Fruit fly (Drosophila melanogaster) whole organism, embryonic: ENCODE measurements around the gene GstO2.

Source experiments
- Ada2b ChIP-seq: fragments of 200-800 bp; sonication (Bioruptor generic); IDR thresholded peaks from 2 replicates; pipeline ENCODE4 v1.3.6; 2022; ENCODE audit warnings: missing biosample characterization, missing genetic modification characterization
- Atf3 ChIP-seq: fragments of 200-800 bp; sonication (Bioruptor generic); optimal IDR thresholded peaks from 3 replicates; lab custom pipeline; 2016; ENCODE audit warnings: missing biosample characterization, missing genetic modification characterization
- CG10209 ChIP-seq: fragments of 200-800 bp; sonication (Bioruptor generic); optimal IDR thresholded peaks from 3 replicates; lab custom pipeline; 2017; ENCODE audit warnings: missing biosample characterization, mild to moderate bottlenecking, missing genetic modification characterization, missing genetic modification reagents
- CG10543 ChIP-seq: fragments of 200-800 bp; sonication (Bioruptor generic); optimal IDR thresholded peaks from 3 replicates; lab custom pipeline; 2017; ENCODE audit warnings: missing biosample characterization, mild to moderate bottlenecking, missing genetic modification characterization, moderate library complexity
- CG11695 ChIP-seq: fragments of 200-800 bp; sonication (Bioruptor generic); IDR thresholded peaks from 3 replicates; pipeline ENCODE4 v1.3.6; 2022; ENCODE audit warnings: missing biosample characterization, missing genetic modification characterization
- CG11696 ChIP-seq: fragments of 200-800 bp; sonication (Bioruptor generic); IDR thresholded peaks from 2 replicates; pipeline ENCODE4 v1.3.6; 2022; ENCODE audit warnings: missing biosample characterization, missing genetic modification characterization
- CG11723 ChIP-seq: fragments of 200-800 bp; sonication (Bioruptor generic); optimal IDR thresholded peaks from 2 replicates; lab custom pipeline; 2017; ENCODE audit warnings: missing biosample characterization, mild to moderate bottlenecking, missing genetic modification characterization
- CG12155 ChIP-seq: fragments of 200-800 bp; sonication (Bioruptor generic); optimal IDR thresholded peaks from 3 replicates; lab custom pipeline; 2016; ENCODE audit warnings: missing biosample characterization, missing genetic modification characterization
- CG14965 ChIP-seq: fragments of 200-800 bp; sonication (Bioruptor generic); optimal IDR thresholded peaks from 2 replicates; lab custom pipeline; 2016; ENCODE audit warnings: missing biosample characterization, missing genetic modification characterization, borderline replicate concordance
- CG17328 ChIP-seq: fragments of 200-800 bp; sonication (Bioruptor generic); IDR thresholded peaks from 2 replicates; pipeline ENCODE4 v1.3.6; 2022; ENCODE audit warnings: missing biosample characterization, missing genetic modification characterization
- CG17568 ChIP-seq: fragments of 200-800 bp; sonication (Bioruptor generic); optimal IDR thresholded peaks from 2 replicates; lab custom pipeline; 2018; ENCODE audit warnings: missing biosample characterization, mild to moderate bottlenecking, missing genetic modification characterization, moderate library complexity
- CG18262 ChIP-seq: fragments of 200-800 bp; optimal IDR thresholded peaks from 3 replicates; lab custom pipeline; 2019; ENCODE audit warnings: missing biosample characterization, mild to moderate bottlenecking, missing genetic modification characterization, moderate library complexity
- CG33213 ChIP-seq: fragments of 200-800 bp; sonication (Bioruptor generic); optimal IDR thresholded peaks from 3 replicates; lab custom pipeline; 2016; ENCODE audit warnings: missing biosample characterization, missing genetic modification characterization
- CG42726 ChIP-seq: fragments of 200-800 bp; sonication (Bioruptor generic); IDR thresholded peaks from 2 replicates; pipeline ENCODE4 v1.3.6; 2022; ENCODE audit warnings: missing biosample characterization, missing genetic modification characterization; ENCODE audit not compliant: partially characterized antibody
- CG4282 ChIP-seq: fragments of 200-800 bp; sonication (Bioruptor generic); optimal IDR thresholded peaks from 2 replicates; lab custom pipeline; 2016; ENCODE audit warnings: missing biosample characterization, missing genetic modification characterization
- CG5245 ChIP-seq: fragments of 200-800 bp; sonication (Bioruptor generic); optimal IDR thresholded peaks from 3 replicates; lab custom pipeline; 2016; ENCODE audit warnings: missing biosample characterization, missing genetic modification characterization
- CG6254 ChIP-seq: fragments of 200-800 bp; sonication (Bioruptor generic); optimal IDR thresholded peaks from 3 replicates; lab custom pipeline; 2017; ENCODE audit warnings: mild to moderate bottlenecking, missing biosample characterization, missing genetic modification reagents, missing genetic modification characterization
- CG6813 ChIP-seq: fragments of 200-800 bp; sonication (Bioruptor generic); optimal IDR thresholded peaks from 2 replicates; lab custom pipeline; 2017; ENCODE audit warnings: missing biosample characterization, missing genetic modification characterization, mild to moderate bottlenecking, moderate library complexity, missing genetic modification reagents
- CG8089 ChIP-seq: fragments of 200-800 bp; sonication (Bioruptor generic); optimal IDR thresholded peaks from 3 replicates; lab custom pipeline; 2016; ENCODE audit warnings: missing biosample characterization, missing genetic modification characterization
- CG9609 ChIP-seq: fragments of 200-800 bp; sonication (Bioruptor generic); optimal IDR thresholded peaks from 3 replicates; lab custom pipeline; 2016; ENCODE audit warnings: missing biosample characterization, missing genetic modification characterization
- CG9797 ChIP-seq: fragments of 200-800 bp; sonication (Bioruptor generic); optimal IDR thresholded peaks from 3 replicates; lab custom pipeline; 2018; ENCODE audit warnings: missing biosample characterization, mild to moderate bottlenecking, missing genetic modification characterization
- CkIIα-i1 ChIP-seq: fragments of 200-800 bp; sonication (Bioruptor generic); IDR thresholded peaks from 2 replicates; pipeline ENCODE4 v1.3.6; 2022; ENCODE audit warnings: missing biosample characterization, missing genetic modification characterization
- CoRest ChIP-seq: fragments of 200-800 bp; sonication (Bioruptor generic); optimal IDR thresholded peaks from 3 replicates; lab custom pipeline; 2018; ENCODE audit warnings: missing biosample characterization, mild to moderate bottlenecking, missing genetic modification characterization, moderate library complexity
- Deaf1 ChIP-seq: fragments of 200-800 bp; optimal IDR thresholded peaks from 3 replicates; lab custom pipeline; 2019; ENCODE audit warnings: missing biosample characterization, mild to moderate bottlenecking, missing genetic modification characterization, moderate library complexity
- HHEX ChIP-seq: fragments of 200-800 bp; sonication (Bioruptor generic); optimal IDR thresholded peaks from 3 replicates; lab custom pipeline; 2017; ENCODE audit warnings: missing biosample characterization, mild to moderate bottlenecking, missing genetic modification characterization, missing genetic modification reagents
- Hr78 ChIP-seq, 2 experiments: fragments of 200-800 bp in 1 of 2; fragments of >200 bp in 1 of 2; sonication (Bioruptor generic) in 1 of 2; optimal IDR thresholded peaks; 2 replicates each; lab custom pipeline; 2017 to 2019; ENCODE audit warnings: missing biosample characterization in 2 of 2, missing genetic modification characterization in 2 of 2, mild to moderate bottlenecking in 1 of 2, moderate library complexity in 1 of 2
- Lpt ChIP-seq: fragments of >200 bp; optimal IDR thresholded peaks from 2 replicates; lab custom pipeline; 2018; ENCODE audit warnings: missing biosample characterization, missing genetic modification characterization
- Mad ChIP-seq: fragments of 200-800 bp; sonication (Bioruptor generic); optimal IDR thresholded peaks from 2 replicates; lab custom pipeline; 2016; ENCODE audit warnings: missing biosample characterization, missing genetic modification characterization
- NK7.1 ChIP-seq: fragments of 200-800 bp; sonication (Bioruptor generic); optimal IDR thresholded peaks from 3 replicates; lab custom pipeline; 2016; ENCODE audit warnings: missing biosample characterization, missing genetic modification characterization
- Oaz ChIP-seq: fragments of 200-800 bp; sonication (Bioruptor generic); IDR thresholded peaks from 2 replicates; pipeline ENCODE4 v1.3.6; 2022; ENCODE audit warnings: missing biosample characterization, missing genetic modification characterization
- Ptx1 ChIP-seq: fragments of 200-800 bp; sonication (Bioruptor generic); IDR thresholded peaks from 2 replicates; pipeline ENCODE4 v1.3.6; 2022; ENCODE audit warnings: missing biosample characterization, missing genetic modification characterization
- Sox100B ChIP-seq: fragments of 200-800 bp; sonication (Bioruptor generic); optimal IDR thresholded peaks from 3 replicates; lab custom pipeline; 2018; ENCODE audit warnings: missing biosample characterization, mild to moderate bottlenecking, missing genetic modification characterization
- Sox102F ChIP-seq: fragments of 200-800 bp; sonication (Bioruptor generic); optimal IDR thresholded peaks from 2 replicates; lab custom pipeline; 2018; ENCODE audit warnings: missing biosample characterization, mild to moderate bottlenecking, missing genetic modification characterization, moderate library complexity
- Spps ChIP-seq: fragments of 200-800 bp; sonication (Bioruptor generic); optimal IDR thresholded peaks from 2 replicates; lab custom pipeline; 2018; ENCODE audit warnings: missing biosample characterization, mild to moderate bottlenecking, missing genetic modification characterization
- Tbp ChIP-seq: fragments of >200 bp; optimal IDR thresholded peaks from 2 replicates; lab custom pipeline; 2018; ENCODE audit warnings: missing biosample characterization, missing genetic modification characterization
- ato ChIP-seq: fragments of 200-800 bp; sonication (Bioruptor generic); IDR thresholded peaks from 2 replicates; pipeline ENCODE4 v1.3.6; 2022; ENCODE audit warnings: missing biosample characterization, missing genetic modification characterization; ENCODE audit not compliant: partially characterized antibody
- bbx ChIP-seq: fragments of 200-800 bp; sonication (Bioruptor generic); IDR thresholded peaks from 2 replicates; pipeline ENCODE4 v1.3.6; 2022; ENCODE audit warnings: missing biosample characterization, missing genetic modification characterization; ENCODE audit not compliant: partially characterized antibody
- bowl ChIP-seq: fragments of 200-800 bp; sonication (Bioruptor generic); IDR thresholded peaks from 2 replicates; pipeline ENCODE4 v1.3.6; 2022; ENCODE audit warnings: missing biosample characterization, missing genetic modification characterization
- danr ChIP-seq: fragments of 200-800 bp; sonication (Bioruptor generic); IDR thresholded peaks from 2 replicates; pipeline ENCODE4 v1.3.6; 2022; ENCODE audit warnings: missing biosample characterization, missing genetic modification characterization
- dpn ChIP-seq, 2 experiments: fragments of 200-800 bp; sonication (Bioruptor generic); optimal IDR thresholded peaks; 3 replicates each; lab custom pipeline; 2016; ENCODE audit warnings: missing biosample characterization in 2 of 2, missing genetic modification characterization in 2 of 2
- ewg ChIP-seq: fragments of 200-800 bp; sonication (Bioruptor generic); optimal IDR thresholded peaks from 3 replicates; lab custom pipeline; 2017; ENCODE audit warnings: mild to moderate bottlenecking, missing biosample characterization, missing genetic modification reagents, missing genetic modification characterization
- hb ChIP-seq: fragments of 200-800 bp; sonication (Bioruptor generic); IDR thresholded peaks from 3 replicates; pipeline ENCODE4 v1.3.6; 2022; ENCODE audit warnings: missing biosample characterization, missing genetic modification characterization; ENCODE audit not compliant: partially characterized antibody
- jing ChIP-seq: fragments of 200-800 bp; sonication (Bioruptor generic); optimal IDR thresholded peaks from 2 replicates; lab custom pipeline; 2018; ENCODE audit warnings: missing biosample characterization, mild to moderate bottlenecking, missing genetic modification characterization
- kay ChIP-seq: fragments of 200-800 bp; sonication (Bioruptor generic); optimal IDR thresholded peaks from 2 replicates; lab custom pipeline; 2016; ENCODE audit warnings: missing biosample characterization, missing genetic modification characterization
- klu ChIP-seq: fragments of 200-800 bp; sonication (Bioruptor generic); IDR thresholded peaks from 2 replicates; pipeline ENCODE4 v1.3.6; 2022; ENCODE audit warnings: missing biosample characterization, missing genetic modification characterization
- onecut ChIP-seq: fragments of 200-800 bp; sonication (Bioruptor generic); IDR thresholded peaks from 2 replicates; pipeline ENCODE4 v1.3.6; 2022; ENCODE audit warnings: missing biosample characterization, missing genetic modification characterization
- org-1 ChIP-seq: fragments of 200-800 bp; sonication (Bioruptor generic); optimal IDR thresholded peaks from 2 replicates; lab custom pipeline; 2017; ENCODE audit warnings: missing biosample characterization, missing genetic modification characterization
- sr ChIP-seq: fragments of 200-800 bp; sonication (Bioruptor generic); IDR thresholded peaks from 3 replicates; pipeline ENCODE4 v1.3.6; 2022; ENCODE audit warnings: missing biosample characterization, missing genetic modification characterization
- stc ChIP-seq: fragments of 200-800 bp; sonication (Bioruptor generic); IDR thresholded peaks from 2 replicates; pipeline ENCODE4 v1.3.6; 2022; ENCODE audit warnings: missing biosample characterization, missing genetic modification characterization
- ttk ChIP-seq: fragments of 200-800 bp; sonication (Bioruptor generic); IDR thresholded peaks from 2 replicates; pipeline ENCODE4 v2.1.2; 2022; ENCODE audit warnings: missing biosample characterization, missing genetic modification characterization
- wdn ChIP-seq: fragments of 200-800 bp; sonication (Bioruptor generic); IDR thresholded peaks from 2 replicates; pipeline ENCODE4 v1.3.6; 2022; ENCODE audit warnings: missing biosample characterization, missing genetic modification characterization

GstO2 gene

dm6 chr3L:8509567-8510109 lies 13.7 kb downstream of the GstO2 start, which contains the start of the genes ZC3H3 and Pus7 (continued):
- TF ChIP-seq Lpt (no peak), CG10543 (GFP tag; lab: Kevin White, UChicago) (no peak), Sox100B (no peak), kay (GFP tag; lab: Kevin White, UChicago) (no peak), Ptx1 (no peak), CG42726 (no peak), CG11695 (GFP tag; lab: Robert Waterston, UW) (no peak), CG33213 (GFP tag; lab: Kevin White, UChicago) (no peak), sr (GFP tag; lab: Robert Waterston, UW) (no peak), org-1 (GFP tag; lab: Kevin White, UChicago) (no peak), Mad (no peak), CG6254 (GFP tag; lab: Kevin White, UChicago) (no peak), CkIIα-i1 (GFP tag; lab: Robert Waterston, UW) (no peak), klu (no peak), CG11696 (GFP tag; lab: Robert Waterston, UW) (no peak), hb (GFP tag; lab: Robert Waterston, UW) (no peak), NK7.1 (GFP tag; lab: Kevin White, UChicago) (no peak), Hr78 (GFP tag; optimal IDR thresholded peaks at IDR 0.05; lab: Kevin White, UChicago) (no peak), CG9609 (GFP tag; lab: Kevin White, UChicago) (no peak), ewg (GFP tag; lab: Kevin White, UChicago) (peak; percentile 37), CG17568 (GFP tag; lab: Kevin White, UChicago) (no peak), Tbp (GFP tag; lab: Kevin White, UChicago) (no peak), CG17328 (no peak), CG12155 (no peak), CG18262 (tag; lab: Kevin White, UChicago) (no peak), CG14965 (GFP tag; lab: Kevin White, UChicago) (no peak), ato (GFP tag; lab: Robert Waterston, UW) (no peak), stc (no peak), onecut (no peak), ttk (GFP tag; lab: Robert Waterston, UW) (no peak), bowl (no peak), HHEX (GFP tag; lab: Kevin White, UChicago) (no peak), CG4282 (GFP tag; lab: Kevin White, UChicago) (no peak), Sox102F (GFP tag; lab: Kevin White, UChicago) (no peak), Ada2b (no peak), Spps (tag; lab: Kevin White, UChicago) (peak; percentile 31), Deaf1 (tag; lab: Kevin White, UChicago) (no peak), CoRest (tag; lab: Kevin White, UChicago) (peak; percentile 36), danr (no peak), dpn (GFP tag; optimal IDR thresholded peaks at IDR 0.05; lab: Kevin White, UChicago) (peak in 1 of 2 experiments; percentile 25), CG11723 (no peak), CG9797 (GFP tag; lab: Kevin White, UChicago) (peak; percentile 73), jing (no peak), CG5245 (GFP tag; lab: Kevin White, UChicago) (no peak), CG10209 (GFP tag; lab: Kevin White, UChicago) (no peak), Oaz (GFP tag; lab: Robert Waterston, UW) (no peak), bbx (no peak), Atf3 (GFP tag; lab: Kevin White, UChicago) (no peak), CG8089 (no peak), CG6813 (no peak), wdn (no peak)
